4 fruit fly cellular contexts compared by ENCODE assay signal in the genomic region with DNA sequence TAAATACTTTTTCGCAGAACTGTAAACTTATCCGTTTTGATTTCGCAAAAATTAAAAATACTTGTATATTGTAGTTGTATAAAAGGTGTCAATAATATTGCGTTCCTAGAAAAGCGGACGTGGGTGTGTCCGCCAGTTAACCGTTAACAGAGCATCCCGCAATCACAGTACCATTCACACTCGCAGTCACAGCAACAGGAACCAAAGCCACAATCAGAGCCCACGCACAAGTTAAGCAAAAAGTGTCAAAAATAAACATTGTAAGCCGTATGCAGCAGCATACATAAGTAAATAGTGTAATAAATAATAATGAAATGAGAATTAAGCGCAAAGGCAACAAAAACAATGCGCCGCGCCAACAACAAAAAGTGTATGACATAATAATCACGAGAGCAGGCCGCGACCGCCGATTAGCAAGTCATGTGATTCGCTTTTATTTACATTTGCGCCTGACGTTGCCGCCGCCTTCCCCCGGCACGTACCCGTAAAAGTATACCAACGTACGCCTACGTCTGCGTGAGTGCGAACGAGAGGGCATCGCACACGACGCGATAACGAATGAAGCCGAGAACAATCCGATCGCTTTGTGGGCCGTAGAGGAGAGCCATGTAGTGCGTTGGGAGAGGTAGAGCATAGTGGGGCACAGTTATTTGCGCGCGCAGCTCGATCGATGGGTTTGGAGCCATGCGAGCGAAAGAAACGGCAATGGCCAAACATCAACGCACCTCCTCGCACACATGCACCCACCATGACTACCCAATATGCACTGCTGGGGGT.
TF ChIP-seq lines count a peak whose summit lies in the region.

No protein-coding gene starts in this region.

TF ChIP-seq in whole organism, adult, 20 proteins besides CTCF, POLR2A, EP300 and RAD21 (continued from another document):
- TF ChIP-seq bab1 (GFP tag; optimal IDR thresholded peaks at IDR 0.05; lab: Kevin White, UChicago) (peak; percentile 74), Mnt (GFP tag; optimal IDR thresholded peaks at IDR 0.05; lab: Kevin White, UChicago) (peak; percentile 92), Hr96 (GFP tag; optimal IDR thresholded peaks at IDR 0.05; lab: Kevin White, UChicago) (peak; percentile 78), CG14711 (tag; optimal IDR thresholded peaks at IDR 0.05; lab: Kevin White, UChicago) (no peak), Clk (GFP tag; optimal IDR thresholded peaks at IDR 0.05; lab: Kevin White, UChicago) (peak; percentile 38)
TF ChIP-seq in whole organism, adult: peak in this region for 17.

TF ChIP-seq in whole organism, embryonic, 481 proteins besides CTCF, POLR2A, EP300 and RAD21 (continued from another document and continues in another):
- TF ChIP-seq cwo (GFP tag; optimal IDR thresholded peaks at IDR 0.05; lab: Kevin White, UChicago) (peak; percentile 100), dmrt99B (tag; optimal IDR thresholded peaks at IDR 0.05; lab: Kevin White, UChicago) (peak; percentile 42), zen2 (GFP tag; IDR thresholded peaks at IDR 0.05; lab: Robert Waterston, UW; ENCODE audit: partially characterized antibody) (0 out of 3 replicates have a peak, but pooled peaks have one; percentile 28), twi (tag; optimal IDR thresholded peaks at IDR 0.05; lab: Kevin White, UChicago) (peak; percentile 27), slou (GFP tag; optimal IDR thresholded peaks at IDR 0.05; lab: Kevin White, UChicago) (no peak), az2 (GFP tag; optimal IDR thresholded peaks at IDR 0.05; lab: Kevin White, UChicago) (no peak), Sox102F (GFP tag; optimal IDR thresholded peaks at IDR 0.05; lab: Kevin White, UChicago) (peak; percentile 31), wek (GFP tag; optimal IDR thresholded peaks at IDR 0.05; lab: Kevin White, UChicago) (peak; percentile 14), CG16779 (GFP tag; IDR thresholded peaks at IDR 0.05; lab: Robert Waterston, UW) (0 out of 2 replicates have a peak, but pooled peaks have one; percentile 20), Fer3 (tag; optimal IDR thresholded peaks at IDR 0.05; lab: Kevin White, UChicago) (peak; percentile 32), ken (GFP tag; IDR thresholded peaks at IDR 0.05; lab: Robert Waterston, UW) (peak; percentile 48; the same call in 1 of the 3 replicates), sna (GFP tag; IDR thresholded peaks at IDR 0.05; lab: Robert Waterston, UW; ENCODE audit: partially characterized antibody) (peak; percentile 38; the same call in 1 of the 2 replicates), wdn (GFP tag; IDR thresholded peaks at IDR 0.05; lab: Robert Waterston, UW) (no peak), ttk (GFP tag; IDR thresholded peaks at IDR 0.05; lab: Robert Waterston, UW) (peak; percentile 44), CG15696 (tag; optimal IDR thresholded peaks at IDR 0.05; lab: Kevin White, UChicago) (peak; percentile 26), mam (GFP tag; optimal IDR thresholded peaks at IDR 0.05; lab: Kevin White, UChicago) (peak; percentile 52), CG1602 (GFP tag; optimal IDR thresholded peaks at IDR 0.05; lab: Kevin White, UChicago) (peak; percentile 18), lmd (GFP tag; IDR thresholded peaks at IDR 0.05; lab: Robert Waterston, UW) (peak; percentile 36; the same call in 1 of the 2 replicates), CoRest (tag; optimal IDR thresholded peaks at IDR 0.05; lab: Kevin White, UChicago) (peak; percentile 0), Hr78 (GFP tag; optimal IDR thresholded peaks at IDR 0.05; lab: Kevin White, UChicago) (peak in 1 of 2 experiments; percentile 81), CG4404 (GFP tag; IDR thresholded peaks at IDR 0.05; lab: Robert Waterston, UW) (no peak), CG42726 (GFP tag; IDR thresholded peaks at IDR 0.05; lab: Robert Waterston, UW; ENCODE audit: partially characterized antibody) (peak; percentile 67; the same call in 1 of the 2 replicates), pros (GFP tag; optimal IDR thresholded peaks at IDR 0.05; lab: Kevin White, UChicago) (peak; percentile 58), CG31365 (tag; optimal IDR thresholded peaks at IDR 0.05; lab: Kevin White, UChicago) (no peak), pnt (GFP tag; optimal IDR thresholded peaks at IDR 0.05; lab: Kevin White, UChicago) (no peak), tio (GFP tag; optimal IDR thresholded peaks at IDR 0.05; lab: Kevin White, UChicago) (peak; percentile 52), sens (GFP tag; lab: Kevin White, UChicago) (peak; percentile 85), pfk (GFP tag; optimal IDR thresholded peaks at IDR 0.05; lab: Kevin White, UChicago) (peak; percentile 39), MTF-1 (GFP tag; optimal IDR thresholded peaks at IDR 0.05; lab: Kevin White, UChicago; ENCODE audit: borderline replicate concordance) (peak; percentile 58), tap (tag; optimal IDR thresholded peaks at IDR 0.05; lab: Kevin White, UChicago) (no peak), rib (GFP tag; IDR thresholded peaks at IDR 0.05; lab: Robert Waterston, UW) (peak; percentile 93), HmgZ (tag; optimal IDR thresholded peaks at IDR 0.05; lab: Kevin White, UChicago) (peak; percentile 79), CG11504 (tag; optimal IDR thresholded peaks at IDR 0.05; lab: Kevin White, UChicago) (peak; percentile 63), Scr (GFP tag; IDR thresholded peaks at IDR 0.05; lab: Robert Waterston, UW; ENCODE audit: partially characterized antibody) (peak; percentile 47; the same call in 1 of the 2 replicates), CG6813 (GFP tag; optimal IDR thresholded peaks at IDR 0.05; lab: Kevin White, UChicago) (peak; percentile 17), CG6854 (GFP tag; optimal IDR thresholded peaks at IDR 0.05; lab: Kevin White, UChicago) (peak; percentile 56)

TF ChIP-seq in whole organism, prepupa, 60 proteins besides CTCF, POLR2A, EP300 and RAD21 (continued from another document and continues in another):
- TF ChIP-seq Eip78C (GFP tag; lab: Kevin White, UChicago), result peak; percentile 70
- TF ChIP-seq Lpt (GFP tag; optimal IDR thresholded peaks at IDR 0.05; lab: Kevin White, UChicago), result peak; percentile 50
- TF ChIP-seq CG7368 (GFP tag; optimal IDR thresholded peaks at IDR 0.05; lab: Kevin White, UChicago), result no peak
- TF ChIP-seq vri (GFP tag; optimal IDR thresholded peaks at IDR 0.05; lab: Kevin White, UChicago), result peak; percentile 100
- TF ChIP-seq Sox102F (GFP tag; optimal IDR thresholded peaks at IDR 0.05; lab: Kevin White, UChicago), result peak; percentile 6
- no peak for TF ChIP-seq CG8319 (GFP tag; optimal IDR thresholded peaks at IDR 0.05; lab: Kevin White, UChicago)
- no peak for TF ChIP-seq Hr38 (GFP tag; optimal IDR thresholded peaks at IDR 0.05; lab: Kevin White, UChicago)
- peak; percentile 43 for TF ChIP-seq CG6854 (GFP tag; optimal IDR thresholded peaks at IDR 0.05; lab: Kevin White, UChicago)
- peak; percentile 21 for TF ChIP-seq Eip93F (GFP tag; optimal IDR thresholded peaks at IDR 0.05; lab: Kevin White, UChicago)
- peak; percentile 67 for TF ChIP-seq CG1621 (tag; optimal IDR thresholded peaks at IDR 0.05; lab: Kevin White, UChicago)
- TF ChIP-seq CG6792 (GFP tag; optimal IDR thresholded peaks at IDR 0.05; lab: Kevin White, UChicago), result peak; percentile 22
- peak; percentile 29 for TF ChIP-seq CG16779 (tag; optimal IDR thresholded peaks at IDR 0.05; lab: Kevin White, UChicago)
- TF ChIP-seq CG31627 (GFP tag; optimal IDR thresholded peaks at IDR 0.05; lab: Kevin White, UChicago), result peak; percentile 46
- TF ChIP-seq CG32006 (GFP tag; optimal IDR thresholded peaks at IDR 0.05; lab: Kevin White, UChicago), result peak; percentile 26
- no peak for TF ChIP-seq spab (GFP tag; optimal IDR thresholded peaks at IDR 0.05; lab: Kevin White, UChicago)
- TF ChIP-seq achi (GFP tag; optimal IDR thresholded peaks at IDR 0.05; lab: Kevin White, UChicago), result no peak
- TF ChIP-seq Sox15 (GFP tag; optimal IDR thresholded peaks at IDR 0.05; lab: Kevin White, UChicago), result no peak
- TF ChIP-seq dac (GFP tag; optimal IDR thresholded peaks at IDR 0.05; lab: Kevin White, UChicago), result no peak
- TF ChIP-seq Sox14 (GFP tag; optimal IDR thresholded peaks at IDR 0.05; lab: Kevin White, UChicago), result peak; percentile 75
- peak; percentile 47 for TF ChIP-seq Smox (GFP tag; optimal IDR thresholded peaks at IDR 0.05; lab: Kevin White, UChicago)
- TF ChIP-seq CG9139 (GFP tag; optimal IDR thresholded peaks at IDR 0.05; lab: Kevin White, UChicago), result peak; percentile 49
- peak; percentile 63 for TF ChIP-seq Hr39 (GFP tag; optimal IDR thresholded peaks at IDR 0.05; lab: Kevin White, UChicago)
- peak; percentile 45 for TF ChIP-seq CG34406 (GFP tag; optimal IDR thresholded peaks at IDR 0.05; lab: Kevin White, UChicago)
- TF ChIP-seq CG8632 (GFP tag; optimal IDR thresholded peaks at IDR 0.05; lab: Kevin White, UChicago), result peak; percentile 38
- TF ChIP-seq CG15336 (GFP tag; IDR thresholded peaks at IDR 0.05; lab: Robert Waterston, UW), result no peak
- no peak for TF ChIP-seq CG10631 (GFP tag; optimal IDR thresholded peaks at IDR 0.05; lab: Kevin White, UChicago)
- TF ChIP-seq Hr4 (GFP tag; optimal IDR thresholded peaks at IDR 0.05; lab: Kevin White, UChicago), result peak; percentile 42
- peak in 1 of 2 experiments; percentile 14 for TF ChIP-seq salr (GFP tag; optimal IDR thresholded peaks at IDR 0.05; lab: Kevin White, UChicago)
- peak; percentile 1 for TF ChIP-seq CG3919 (GFP tag; optimal IDR thresholded peaks at IDR 0.05; lab: Kevin White, UChicago)
- peak; percentile 26 for TF ChIP-seq pdm3 (GFP tag; optimal IDR thresholded peaks at IDR 0.05; lab: Kevin White, UChicago)
- TF ChIP-seq Blimp-1 (GFP tag; optimal IDR thresholded peaks at IDR 0.05; lab: Kevin White, UChicago), result peak; percentile 30
- no peak for TF ChIP-seq CG6808 (GFP tag; optimal IDR thresholded peaks at IDR 0.05; lab: Kevin White, UChicago)
- peak; percentile 56 for TF ChIP-seq Eip75B (GFP tag; optimal IDR thresholded peaks at IDR 0.05; lab: Kevin White, UChicago)
- TF ChIP-seq acj6 (GFP tag; optimal IDR thresholded peaks at IDR 0.05; lab: Kevin White, UChicago), result peak; percentile 29
- TF ChIP-seq Gug (GFP tag; IDR thresholded peaks at IDR 0.05; lab: Robert Waterston, UW), result peak; percentile 46
- TF ChIP-seq CG8119 (GFP tag; IDR thresholded peaks at IDR 0.05; lab: Robert Waterston, UW), result no peak; the same call in 2 of the 3 replicates
- TF ChIP-seq CG6163 (GFP tag; IDR thresholded peaks at IDR 0.05; lab: Robert Waterston, UW), result peak; percentile 35
- TF ChIP-seq esn (GFP tag; optimal IDR thresholded peaks at IDR 0.05; lab: Kevin White, UChicago), result peak; percentile 47
- TF ChIP-seq Ets21C (GFP tag; optimal IDR thresholded peaks at IDR 0.05; lab: Kevin White, UChicago), result no peak
- peak; percentile 56 for TF ChIP-seq OdsH (GFP tag; optimal IDR thresholded peaks at IDR 0.05; lab: Kevin White, UChicago)
- peak; percentile 41 for TF ChIP-seq dsx (GFP tag; optimal IDR thresholded peaks at IDR 0.05; lab: Kevin White, UChicago; ENCODE audit: poor library complexity, severe bottlenecking)

TF ChIP-seq in whole organism, wandering third instar larva, 38 proteins besides CTCF, POLR2A, EP300 and RAD21 (continued from another document):
- TF ChIP-seq dl (GFP tag; optimal IDR thresholded peaks at IDR 0.05; lab: Kevin White, UChicago; ENCODE audit: insufficient read depth in 1 of 2, partially characterized antibody in 2 of 2) (peak; percentile 63 to 84), rgr (GFP tag; optimal IDR thresholded peaks at IDR 0.05; lab: Kevin White, UChicago) (no peak), woc (GFP tag; optimal IDR thresholded peaks at IDR 0.05; lab: Kevin White, UChicago) (peak; percentile 73), Sp1 (GFP tag; optimal IDR thresholded peaks at IDR 0.05; lab: Kevin White, UChicago) (peak; percentile 17), pan (optimal IDR thresholded peaks at IDR 0.05; lab: Kevin White, UChicago) (no peak), br (GFP tag; optimal IDR thresholded peaks at IDR 0.05; lab: Kevin White, UChicago) (peak; percentile 70), usp (GFP tag; optimal IDR thresholded peaks at IDR 0.05; lab: Kevin White, UChicago) (no peak), jim (GFP tag; optimal IDR thresholded peaks at IDR 0.05; lab: Kevin White, UChicago) (no peak), Myc (optimal IDR thresholded peaks at IDR 0.05; lab: Kevin White, UChicago) (no peak), ey (GFP tag; optimal IDR thresholded peaks at IDR 0.05; lab: Kevin White, UChicago) (peak; percentile 26), sage (GFP tag; optimal IDR thresholded peaks at IDR 0.05; lab: Kevin White, UChicago) (no peak), CG32264 (GFP tag; optimal IDR thresholded peaks at IDR 0.05; lab: Kevin White, UChicago) (no peak), brk (GFP tag; optimal IDR thresholded peaks at IDR 0.05; lab: Kevin White, UChicago) (peak; percentile 9), GATAd (GFP tag; optimal IDR thresholded peaks at IDR 0.05; lab: Kevin White, UChicago) (no peak), Rel (GFP tag; optimal IDR thresholded peaks at IDR 0.05; lab: Kevin White, UChicago) (no peak), Rel (tag; optimal IDR thresholded peaks at IDR 0.05; lab: Kevin White, UChicago) (peak; percentile 89), Dif (GFP tag; optimal IDR thresholded peaks at IDR 0.05; lab: Kevin White, UChicago; ENCODE audit: partially characterized antibody) (peak; percentile 81), HLH106 (tag; optimal IDR thresholded peaks at IDR 0.05; lab: Kevin White, UChicago) (no peak), lola (GFP tag; optimal IDR thresholded peaks at IDR 0.05; lab: Kevin White, UChicago) (no peak)
